Fruit fly (Drosophila melanogaster) whole organism, prepupa: ENCODE measurements around the gene Sirt7.

ENCODE experiments used
- CG10669 ChIP-seq: fragments of 200-800 bp; sonication (Bioruptor generic); optimal IDR thresholded peaks from 3 replicates; lab custom pipeline; 2018; ENCODE audit warnings: missing biosample characterization, mild to moderate bottlenecking, missing genetic modification characterization, moderate library complexity
- CG11294 ChIP-seq: fragments of 200-800 bp; sonication (Bioruptor generic); IDR thresholded peaks from 2 replicates; pipeline ENCODE4 v1.3.6; 2022; ENCODE audit warnings: missing biosample characterization, missing genetic modification characterization
- CG11762 ChIP-seq: fragments of 200-800 bp; sonication (Bioruptor generic); optimal IDR thresholded peaks from 3 replicates; lab custom pipeline; 2016; ENCODE audit warnings: missing biosample characterization, missing genetic modification characterization; ENCODE audit not compliant: insufficient read depth
- CG11902 ChIP-seq: fragments of 200-800 bp; sonication (Bioruptor generic); optimal IDR thresholded peaks from 3 replicates; lab custom pipeline; 2016; ENCODE audit warnings: missing biosample characterization, missing genetic modification characterization
- CG15336 ChIP-seq: fragments of 200-800 bp; sonication (Bioruptor generic); IDR thresholded peaks from 2 replicates; pipeline ENCODE4 v1.3.6; 2022; ENCODE audit warnings: missing biosample characterization, missing genetic modification characterization
- CG1621 ChIP-seq: fragments of 200-800 bp; sonication (Bioruptor generic); optimal IDR thresholded peaks from 3 replicates; lab custom pipeline; 2018; ENCODE audit warnings: missing biosample characterization, mild to moderate bottlenecking, missing genetic modification characterization
- CG3032 ChIP-seq: fragments of 200-800 bp; optimal IDR thresholded peaks from 2 replicates; lab custom pipeline; 2019; ENCODE audit warnings: missing biosample characterization, mild to moderate bottlenecking, missing genetic modification characterization, moderate library complexity
- CG31627 ChIP-seq: fragments of 200-800 bp; sonication (Bioruptor generic); optimal IDR thresholded peaks from 3 replicates; lab custom pipeline; 2016; ENCODE audit warnings: missing biosample characterization, missing genetic modification characterization
- CG32006 ChIP-seq: fragments of 200-800 bp; sonication (Bioruptor generic); optimal IDR thresholded peaks from 3 replicates; lab custom pipeline; 2017; ENCODE audit warnings: missing biosample characterization, mild to moderate bottlenecking, missing genetic modification characterization
- CG3919 ChIP-seq: fragments of 200-800 bp; sonication (Bioruptor generic); optimal IDR thresholded peaks from 3 replicates; lab custom pipeline; 2016; ENCODE audit warnings: missing biosample characterization, missing genetic modification characterization
- CG6163 ChIP-seq: fragments of 200-800 bp; sonication (Bioruptor generic); IDR thresholded peaks from 3 replicates; pipeline ENCODE4 v1.3.6; 2022; ENCODE audit warnings: missing biosample characterization, missing genetic modification characterization
- CG7368 ChIP-seq: fragments of 200-800 bp; sonication (Bioruptor generic); optimal IDR thresholded peaks from 3 replicates; lab custom pipeline; 2016; ENCODE audit warnings: missing biosample characterization, missing genetic modification characterization
- CG8119 ChIP-seq: fragments of 200-800 bp; sonication (Bioruptor generic); IDR thresholded peaks from 3 replicates; pipeline ENCODE4 v1.3.6; 2022; ENCODE audit warnings: missing biosample characterization, missing genetic modification characterization
- CG8319 ChIP-seq: fragments of 200-800 bp; sonication (Bioruptor generic); optimal IDR thresholded peaks from 3 replicates; lab custom pipeline; 2016; ENCODE audit warnings: missing biosample characterization, missing genetic modification characterization
- Eip75B ChIP-seq: fragments of 200-800 bp; sonication (Bioruptor generic); optimal IDR thresholded peaks from 3 replicates; lab custom pipeline; 2016; ENCODE audit warnings: missing biosample characterization, missing genetic modification characterization
- Eip78C ChIP-seq: fragments of 200-800 bp; sonication (Bioruptor generic); peaks from one replicate; lab custom pipeline; 2016; ENCODE audit warnings: missing biosample characterization, missing genetic modification characterization
- Ets21C ChIP-seq: fragments of 200-800 bp; sonication (Bioruptor generic); optimal IDR thresholded peaks from 3 replicates; lab custom pipeline; 2016; ENCODE audit warnings: missing biosample characterization, missing genetic modification characterization
- Ets96B ChIP-seq: fragments of 200-800 bp; optimal IDR thresholded peaks from 2 replicates; lab custom pipeline; 2019; ENCODE audit warnings: missing biosample characterization, mild to moderate bottlenecking, missing genetic modification characterization, moderate library complexity
- Hr38 ChIP-seq: sonication (Bioruptor generic); optimal IDR thresholded peaks from 2 replicates; lab custom pipeline; 2016; ENCODE audit warnings: missing biosample characterization, missing genetic modification characterization
- Hr39 ChIP-seq: fragments of 200-800 bp; sonication (Bioruptor generic); optimal IDR thresholded peaks from 2 replicates; lab custom pipeline; 2016; ENCODE audit warnings: missing biosample characterization, missing genetic modification characterization
- Lpt ChIP-seq: fragments of 200-800 bp; sonication (Bioruptor generic); optimal IDR thresholded peaks from 3 replicates; lab custom pipeline; 2016; ENCODE audit warnings: missing biosample characterization, missing genetic modification characterization
- Met ChIP-seq: fragments of 200-800 bp; sonication (Bioruptor generic); optimal IDR thresholded peaks from 3 replicates; lab custom pipeline; 2016; ENCODE audit warnings: missing biosample characterization, missing genetic modification characterization
- Smox ChIP-seq: fragments of 200-800 bp; sonication (Bioruptor generic); optimal IDR thresholded peaks from 3 replicates; lab custom pipeline; 2016; ENCODE audit warnings: missing biosample characterization, missing genetic modification characterization
- Sox102F ChIP-seq: fragments of 200-800 bp; sonication (Bioruptor generic); optimal IDR thresholded peaks from 2 replicates; lab custom pipeline; 2016; ENCODE audit warnings: missing biosample characterization, mild to moderate bottlenecking, missing genetic modification characterization
- Sox14 ChIP-seq: fragments of 200-800 bp; sonication (Bioruptor generic); optimal IDR thresholded peaks from 3 replicates; lab custom pipeline; 2016; ENCODE audit warnings: missing biosample characterization, missing genetic modification characterization
- cyc ChIP-seq: fragments of 200-800 bp; sonication (Bioruptor generic); optimal IDR thresholded peaks from 3 replicates; lab custom pipeline; 2016; ENCODE audit warnings: missing biosample characterization, missing genetic modification characterization
- dsx ChIP-seq: fragments of 200-800 bp; optimal IDR thresholded peaks from 3 replicates; lab custom pipeline; 2019; ENCODE audit warnings: missing biosample characterization, mild to moderate bottlenecking, missing genetic modification characterization, moderate library complexity; ENCODE audit not compliant: poor library complexity, severe bottlenecking
- eg ChIP-seq: fragments of 200-800 bp; sonication (Bioruptor generic); IDR thresholded peaks from 3 replicates; pipeline ENCODE4 v1.3.6; 2022; ENCODE audit warnings: missing biosample characterization, missing genetic modification characterization
- esn ChIP-seq: fragments of 200-800 bp; sonication (Bioruptor generic); optimal IDR thresholded peaks from 2 replicates; lab custom pipeline; 2016; ENCODE audit warnings: missing biosample characterization, mild to moderate bottlenecking, missing genetic modification characterization, moderate library complexity
- fd59A ChIP-seq: fragments of 200-800 bp; sonication (Bioruptor generic); optimal IDR thresholded peaks from 2 replicates; lab custom pipeline; 2017; ENCODE audit warnings: missing biosample characterization, mild to moderate bottlenecking, missing genetic modification characterization, missing genetic modification reagents
- fd85E ChIP-seq: fragments of 200-800 bp; sonication (Bioruptor generic); optimal IDR thresholded peaks from 3 replicates; lab custom pipeline; 2016; ENCODE audit warnings: missing biosample characterization, missing genetic modification characterization
- fkh ChIP-seq: fragments of 200-800 bp; sonication (Bioruptor generic); optimal IDR thresholded peaks from 3 replicates; lab custom pipeline; 2017; ENCODE audit warnings: missing biosample characterization, mild to moderate bottlenecking, missing genetic modification characterization, moderate library complexity
- lz ChIP-seq: fragments of 200-800 bp; sonication (Bioruptor generic); optimal IDR thresholded peaks from 3 replicates; lab custom pipeline; 2016; ENCODE audit warnings: missing biosample characterization, missing genetic modification characterization
- salr ChIP-seq, 2 experiments: fragments of 200-800 bp; sonication (Bioruptor generic); optimal IDR thresholded peaks; 3 replicates each; lab custom pipeline; 2016 to 2018; ENCODE audit warnings: missing biosample characterization in 2 of 2, missing genetic modification characterization in 2 of 2, mild to moderate bottlenecking in 1 of 2
- spab ChIP-seq: fragments of 200-800 bp; sonication (Bioruptor generic); optimal IDR thresholded peaks from 2 replicates; lab custom pipeline; 2017; ENCODE audit warnings: missing biosample characterization, mild to moderate bottlenecking, missing genetic modification characterization, missing genetic modification reagents
- ss ChIP-seq, 2 experiments: fragments of 200-800 bp; sonication (Bioruptor generic); optimal IDR thresholded peaks; 2 replicates in 1 of 2; 3 replicates in 1 of 2; lab custom pipeline; 2017 to 2018; ENCODE audit warnings: mild to moderate bottlenecking in 2 of 2, missing biosample characterization in 2 of 2, missing genetic modification characterization in 2 of 2, moderate library complexity in 1 of 2
- topi ChIP-seq: fragments of 200-800 bp; sonication (Bioruptor generic); optimal IDR thresholded peaks from 3 replicates; lab custom pipeline; 2016; ENCODE audit warnings: missing biosample characterization, missing genetic modification characterization
- vri ChIP-seq: fragments of 200-800 bp; sonication (Bioruptor generic); optimal IDR thresholded peaks from 3 replicates; lab custom pipeline; 2016; ENCODE audit warnings: missing biosample characterization, mild to moderate bottlenecking, missing genetic modification characterization

Sirt7 gene

dm6 chr3R:29039704-29040430 is 15.9 kb upstream of the Sirt7 start (continued):
- TF ChIP-seq Sox102F (GFP tag; lab: Kevin White, UChicago) (no peak), CG6163 (GFP tag; lab: Robert Waterston, UW) (peak; percentile 47; the same call in 2 of the 3 replicates), Eip78C (GFP tag; lab: Kevin White, UChicago) (peak; percentile 70)

DNA sequence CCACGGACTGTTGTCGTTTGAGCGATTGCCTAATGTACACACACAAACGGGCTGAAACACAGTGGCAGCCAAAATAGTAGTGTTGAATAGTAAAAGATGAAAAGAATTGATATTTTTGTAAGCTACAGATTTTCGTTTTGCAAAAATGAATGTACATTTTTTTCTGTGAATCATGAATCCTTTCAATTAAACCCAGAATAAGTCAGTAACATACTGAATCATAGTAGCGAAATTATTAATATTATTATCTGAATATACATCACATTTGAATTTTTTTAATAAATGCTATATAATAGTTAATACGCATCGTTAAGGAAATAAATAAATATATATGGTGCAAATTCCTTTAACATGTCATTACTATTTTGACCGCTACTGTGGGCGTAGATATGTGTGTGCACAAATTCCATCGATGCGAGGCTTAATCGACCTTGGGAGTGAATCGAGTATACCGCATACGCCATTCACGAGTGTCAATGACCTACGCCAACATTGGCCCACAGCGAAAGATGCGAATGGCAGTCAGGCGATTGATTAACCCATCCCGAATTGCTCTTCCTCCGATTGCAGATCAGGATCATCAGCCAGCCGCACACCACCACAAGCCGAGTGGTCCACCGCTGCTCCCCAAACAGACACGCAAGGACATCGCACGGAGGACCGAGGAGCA is 15.1 kb upstream of the Sirt7 start:
- TF ChIP-seq esn (GFP tag; lab: Kevin White, UChicago), result peak; percentile 45
- TF ChIP-seq CG10669 (GFP tag; lab: Kevin White, UChicago), result no peak
- TF ChIP-seq Sox14 (GFP tag; lab: Kevin White, UChicago), result no peak
- no peak for TF ChIP-seq Eip75B (GFP tag; lab: Kevin White, UChicago)
- TF ChIP-seq CG3032 (tag; lab: Kevin White, UChicago), result peak; percentile 50
- TF ChIP-seq CG7368, result peak; percentile 20
- TF ChIP-seq CG15336 (GFP tag; lab: Robert Waterston, UW), result peak; percentile 75
- TF ChIP-seq lz (GFP tag; lab: Kevin White, UChicago), result peak; percentile 11
- no peak for TF ChIP-seq Hr38 (GFP tag; lab: Kevin White, UChicago)
- no peak for TF ChIP-seq Met
- TF ChIP-seq Smox, result no peak
- TF ChIP-seq CG32006, result no peak
- no peak for TF ChIP-seq Ets21C (GFP tag; lab: Kevin White, UChicago)
- TF ChIP-seq fd59A, result peak; percentile 27
- no peak for TF ChIP-seq spab (GFP tag; lab: Kevin White, UChicago)
- no peak for TF ChIP-seq cyc
- TF ChIP-seq CG6163 (GFP tag; lab: Robert Waterston, UW), result 0 out of 3 replicates have a peak, but pooled peaks have one; percentile 48
- no peak for TF ChIP-seq fd85E (GFP tag; lab: Kevin White, UChicago)
- peak; percentile 30 for TF ChIP-seq CG11762 (GFP tag; lab: Kevin White, UChicago)
- TF ChIP-seq eg (GFP tag; lab: Robert Waterston, UW), result peak; percentile 60; the same call in 1 of the 3 replicates
- TF ChIP-seq CG8319 (GFP tag; lab: Kevin White, UChicago), result no peak
- TF ChIP-seq Eip78C (GFP tag; lab: Kevin White, UChicago), result no peak
- no peak for TF ChIP-seq CG1621 (tag; lab: Kevin White, UChicago)
- no peak for TF ChIP-seq topi
- no peak for TF ChIP-seq vri (GFP tag; lab: Kevin White, UChicago)
- TF ChIP-seq CG3919 (GFP tag; lab: Kevin White, UChicago), result no peak
- no peak for TF ChIP-seq CG31627 (GFP tag; lab: Kevin White, UChicago)
- peak; percentile 66; the same call in 2 of the 3 replicates for TF ChIP-seq CG8119
- no peak for TF ChIP-seq dsx (GFP tag; lab: Kevin White, UChicago)
- no peak for TF ChIP-seq ss (GFP tag; optimal IDR thresholded peaks at IDR 0.05; lab: Kevin White, UChicago)
- TF ChIP-seq CG11294 (GFP tag; lab: Robert Waterston, UW), result 0 out of 2 replicates have a peak, but pooled peaks have one; percentile 17
- TF ChIP-seq fkh (GFP tag; lab: Kevin White, UChicago), result no peak
- no peak for TF ChIP-seq Sox102F (GFP tag; lab: Kevin White, UChicago)
- no peak for TF ChIP-seq salr (GFP tag; optimal IDR thresholded peaks at IDR 0.05; lab: Kevin White, UChicago)
- peak; percentile 61 for TF ChIP-seq Ets96B (tag; lab: Kevin White, UChicago)
- no peak for TF ChIP-seq Lpt (GFP tag; lab: Kevin White, UChicago)
- peak; percentile 17 for TF ChIP-seq CG11902
- no peak for TF ChIP-seq Hr39 (GFP tag; lab: Kevin White, UChicago)
